Worm (Caenorhabditis elegans) whole organism, late embryonic: ENCODE data around the gene C49F5.3.
A peak's percentile ranks its signal among the peaks of the same experiment; 100 is the strongest.

ENCODE experiments used
- C38D4.7 ChIP-seq: fragments of 200-800 bp; sonication (Bioruptor generic); optimal IDR thresholded peaks from 2 replicates; lab custom pipeline; 2018; ENCODE audit warnings: mild to moderate bottlenecking, missing genetic modification characterization, moderate library complexity, missing compliant biosample characterization
- ama-1 ChIP-seq: fragments of 150-350 bp; optimal IDR thresholded peaks from 2 replicates; lab custom pipeline; 2014
- ceh-2 ChIP-seq: sonication (generic microtip); optimal IDR thresholded peaks from 2 replicates; lab custom pipeline; 2016; ENCODE audit warnings: missing genotype, missing genetic modification characterization, missing compliant biosample characterization
- ceh-34 ChIP-seq: sonication (generic microtip); optimal IDR thresholded peaks from 2 replicates; lab custom pipeline; 2016; ENCODE audit warnings: mild to moderate bottlenecking, missing genetic modification characterization, missing compliant biosample characterization
- dve-1 ChIP-seq: sonication (generic microtip); optimal IDR thresholded peaks from 2 replicates; lab custom pipeline; 2017; ENCODE audit warnings: antibody characterized with exemption, mild to moderate bottlenecking, missing genetic modification characterization, missing compliant biosample characterization
- ets-4 ChIP-seq: sonication (generic microtip); optimal IDR thresholded peaks from 2 replicates; lab custom pipeline; 2016; ENCODE audit warnings: missing genetic modification characterization, missing compliant biosample characterization
- hlh-13 ChIP-seq: fragments of 200-800 bp; sonication (Bioruptor generic); optimal IDR thresholded peaks from 2 replicates; lab custom pipeline; 2018; ENCODE audit warnings: mild to moderate bottlenecking, missing genetic modification characterization, missing compliant biosample characterization
- hlh-30 ChIP-seq: sonication (generic microtip); optimal IDR thresholded peaks from 2 replicates; lab custom pipeline; 2017; ENCODE audit warnings: antibody characterized with exemption, missing genetic modification characterization, missing compliant biosample characterization; ENCODE audit not compliant: insufficient read depth
- nhr-11 ChIP-seq: fragments of 150-350 bp; optimal IDR thresholded peaks from 2 replicates; lab custom pipeline; 2014; ENCODE audit warnings: missing biosample characterization, missing genetic modification characterization
- tbx-2 ChIP-seq: sonication (generic microtip); optimal IDR thresholded peaks from 2 replicates; lab custom pipeline; 2016; ENCODE audit warnings: missing genetic modification characterization, missing compliant biosample characterization
- unc-42 ChIP-seq: sonication (generic microtip); optimal IDR thresholded peaks from 2 replicates; lab custom pipeline; 2016; ENCODE audit warnings: missing genotype, missing genetic modification characterization, missing compliant biosample characterization

ce11 chrX:12021446-12021845, 38.0 kb upstream of the C49F5.3 start:
- TF ChIP-seq hlh-13 (GFP tag; lab: Kevin White, UChicago) (no peak), C38D4.7 (no peak), tbx-2 (tag; lab: Kevin White, UChicago) (no peak), ets-4 (tag; lab: Kevin White, UChicago) (no peak), ceh-34 (tag; lab: Kevin White, UChicago) (no peak), ceh-2 (tag; lab: Kevin White, UChicago) (no peak), nhr-11 (tag; lab: Kevin White, UChicago) (no peak), hlh-30 (tag; lab: Kevin White, UChicago) (no peak), dve-1 (tag; lab: Kevin White, UChicago) (no peak), unc-42 (tag; lab: Kevin White, UChicago) (peak; percentile 57), ama-1 (lab: Kevin White, UChicago) (no peak)
